Worm (Caenorhabditis elegans) whole organism, early embryonic: ENCODE results near the gene srbc-24.

ENCODE experiments used
- ama-1 ChIP-seq: fragments of 150-350 bp; optimal IDR thresholded peaks from 2 replicates; lab custom pipeline; 2014
- ceh-13 ChIP-seq: fragments of 200-800 bp; sonication (Bioruptor generic); optimal IDR thresholded peaks from 2 replicates; lab custom pipeline; 2018; ENCODE audit warnings: mild to moderate bottlenecking, missing genetic modification characterization, missing compliant biosample characterization
- ceh-36 ChIP-seq: sonication (generic microtip); optimal IDR thresholded peaks from 2 replicates; lab custom pipeline; 2016; ENCODE audit warnings: missing genetic modification characterization, inconsistent platforms, missing compliant biosample characterization
- ets-7 ChIP-seq: sonication (generic microtip); optimal IDR thresholded peaks from 2 replicates; lab custom pipeline; 2016; ENCODE audit warnings: missing genotype, missing genetic modification characterization, missing compliant biosample characterization
- flt-1 ChIP-seq: fragments of 200-800 bp; sonication (Bioruptor generic); IDR thresholded peaks from 2 replicates; pipeline ENCODE4 v1.3.6; 2022; ENCODE audit warnings: missing genetic modification characterization, missing compliant biosample characterization
- hmbx-1 ChIP-seq: sonication (generic microtip); optimal IDR thresholded peaks from 2 replicates; lab custom pipeline; 2016; ENCODE audit warnings: mild to moderate bottlenecking, missing genetic modification characterization, missing compliant biosample characterization
- tbx-37 ChIP-seq: fragments of 200-800 bp; sonication (Bioruptor generic); conservative IDR thresholded peaks from 2 replicates; pipeline ENCODE4 v1.3.6; 2022; ENCODE audit warnings: missing genetic modification reagents, missing genetic modification characterization, missing compliant biosample characterization
- tra-4 ChIP-seq: sonication (generic microtip); optimal IDR thresholded peaks from 2 replicates; lab custom pipeline; 2017; ENCODE audit warnings: missing genetic modification characterization, missing compliant biosample characterization

ce11 chrV:2132675-2133074 lies 18.9 kb upstream of the srbc-24 start:
- TF ChIP-seq flt-1 (GFP tag; lab: Robert Waterston, UW): no peak
- no peak for TF ChIP-seq ama-1 (lab: Kevin White, UChicago)
- no peak for TF ChIP-seq ceh-36 (tag; lab: Kevin White, UChicago)
- TF ChIP-seq tra-4: no peak
- TF ChIP-seq ceh-13 (GFP tag; lab: Kevin White, UChicago): no peak
- no peak for TF ChIP-seq hmbx-1 (tag; lab: Kevin White, UChicago)
- no peak for TF ChIP-seq tbx-37 (GFP tag; lab: Robert Waterston, UW)
- no peak for TF ChIP-seq ets-7 (tag; lab: Kevin White, UChicago)
